Worm (Caenorhabditis elegans): ENCODE results near the gene fln-1.
"Not testable (repeated sequence)": the region's sequence is repeated elsewhere in the genome, so short reads cannot be mapped to it uniquely, and the experiment has no call there.

The fln-1 gene

ce11 chrIV:385150-385937, 9.5 kb upstream of the fln-1 start, which contains the start of gene rps-24 (continued):
- TF ChIP-seq Y53F4B.3 (GFP tag; IDR thresholded peaks at IDR 0.05) (peak; percentile 92), dox-1 (GFP tag; IDR thresholded peaks at IDR 0.05) (peak; percentile 99), F33H1.4 (GFP tag; IDR thresholded peaks at IDR 0.05) (peak; percentile 99), ztf-28 (GFP tag; IDR thresholded peaks at IDR 0.05) (peak; percentile 99), C06A6.2 (GFP tag; conservative IDR thresholded peaks at IDR 0.05) (peak; percentile 93), tbp1 (GFP tag; optimal IDR thresholded peaks at IDR 0.05) (peak; percentile 71), attf-3 (GFP tag; conservative IDR thresholded peaks at IDR 0.05) (peak; percentile 86), lin-26 (GFP tag; IDR thresholded peaks at IDR 0.05) (peak; percentile 96), bed-2 (GFP tag; IDR thresholded peaks at IDR 0.05) (peak; percentile 97), hmg-1.2 (GFP tag; IDR thresholded peaks at IDR 0.05) (peak; percentile 92), hmg-20 (GFP tag; IDR thresholded peaks at IDR 0.05) (peak; percentile 71), atf-7 (tag; optimal IDR thresholded peaks at IDR 0.05) (peak; percentile 27), attf-6 (GFP tag; IDR thresholded peaks at IDR 0.05) (peak; percentile 84; the same call in 1 of the 2 replicates), zim-3 (tag; optimal IDR thresholded peaks at IDR 0.05) (peak; percentile 75), snpc-4 (tag; optimal IDR thresholded peaks at IDR 0.05) (peak; percentile 55 to 83 (median 78)), B0019.2 (GFP tag; conservative IDR thresholded peaks at IDR 0.05) (peak; percentile 99), nfyb-1 (GFP tag; IDR thresholded peaks at IDR 0.05) (peak; percentile 94), lsl-1 (GFP tag; optimal IDR thresholded peaks at IDR 0.05) (peak; percentile 78), dpl-1 (GFP tag; optimal IDR thresholded peaks at IDR 0.05) (peak; percentile 15), ztf-6 (GFP tag; IDR thresholded peaks at IDR 0.05) (peak; percentile 96), somi-1 (GFP tag; optimal IDR thresholded peaks at IDR 0.05) (peak; percentile 34), attf-5 (GFP tag; optimal IDR thresholded peaks at IDR 0.05) (peak; percentile 96), ceh-91 (GFP tag; IDR thresholded peaks at IDR 0.05) (peak; percentile 97), Y95B8A.8 (GFP tag; IDR thresholded peaks at IDR 0.05) (peak; percentile 99), hsf-1 (GFP tag; IDR thresholded peaks at IDR 0.05) (peak; percentile 82), snpc-3.4 (tag; optimal IDR thresholded peaks at IDR 0.05) (peak; percentile 49), ceh-40 (GFP tag; IDR thresholded peaks at IDR 0.05) (peak; percentile 53; the same call in 1 of the 2 replicates), hrde-1 (tag; optimal IDR thresholded peaks at IDR 0.05; ENCODE audit: borderline replicate concordance) (peak; percentile 42), K12H6.12 (tag; optimal IDR thresholded peaks at IDR 0.05) (peak; percentile 83), pbrm-1 (GFP tag; IDR thresholded peaks at IDR 0.05) (peak; percentile 97), cebp-1 (GFP tag; IDR thresholded peaks at IDR 0.05) (peak; percentile 87), cebp-1 (tag; optimal IDR thresholded peaks at IDR 0.05) (peak; percentile 90), ceh-58 (GFP tag; IDR thresholded peaks at IDR 0.05) (peak; percentile 91; the same call in 1 of the 2 replicates), let-607 (tag; optimal IDR thresholded peaks at IDR 0.05) (peak in 1 of 2 experiments; percentile 38), Y67H2A.10 (GFP tag; conservative IDR thresholded peaks at IDR 0.05) (peak; percentile 96), D2030.7 (GFP tag; IDR thresholded peaks at IDR 0.05) (peak; percentile 100), sea-2 (GFP tag; IDR thresholded peaks at IDR 0.05) (peak; percentile 78; the same call in 1 of the 2 replicates), rec-8 (tag; optimal IDR thresholded peaks at IDR 0.05) (peak; percentile 48 to 61), nhr-80 (tag; optimal IDR thresholded peaks at IDR 0.05) (peak; percentile 83), F49E8.2 (tag; optimal IDR thresholded peaks at IDR 0.05; ENCODE audit: insufficient read depth) (peak; percentile 84), lin-40 (tag; optimal IDR thresholded peaks at IDR 0.05) (peak; percentile 93), madf-10 (tag; optimal IDR thresholded peaks at IDR 0.05) (peak; percentile 91), Y56A3A.18 (GFP tag; IDR thresholded peaks at IDR 0.05) (peak; percentile 87), B0035.1 (tag; optimal IDR thresholded peaks at IDR 0.05) (peak; percentile 41)
- not testable (repeated sequence) for TF ChIP-seq snpc-4 (GFP tag; optimal IDR thresholded peaks at IDR 0.05)

All from whole organism, young adult.